Fruit fly (Drosophila melanogaster): ENCODE data around the gene Ptpmeg.

The Ptpmeg gene

DNA sequence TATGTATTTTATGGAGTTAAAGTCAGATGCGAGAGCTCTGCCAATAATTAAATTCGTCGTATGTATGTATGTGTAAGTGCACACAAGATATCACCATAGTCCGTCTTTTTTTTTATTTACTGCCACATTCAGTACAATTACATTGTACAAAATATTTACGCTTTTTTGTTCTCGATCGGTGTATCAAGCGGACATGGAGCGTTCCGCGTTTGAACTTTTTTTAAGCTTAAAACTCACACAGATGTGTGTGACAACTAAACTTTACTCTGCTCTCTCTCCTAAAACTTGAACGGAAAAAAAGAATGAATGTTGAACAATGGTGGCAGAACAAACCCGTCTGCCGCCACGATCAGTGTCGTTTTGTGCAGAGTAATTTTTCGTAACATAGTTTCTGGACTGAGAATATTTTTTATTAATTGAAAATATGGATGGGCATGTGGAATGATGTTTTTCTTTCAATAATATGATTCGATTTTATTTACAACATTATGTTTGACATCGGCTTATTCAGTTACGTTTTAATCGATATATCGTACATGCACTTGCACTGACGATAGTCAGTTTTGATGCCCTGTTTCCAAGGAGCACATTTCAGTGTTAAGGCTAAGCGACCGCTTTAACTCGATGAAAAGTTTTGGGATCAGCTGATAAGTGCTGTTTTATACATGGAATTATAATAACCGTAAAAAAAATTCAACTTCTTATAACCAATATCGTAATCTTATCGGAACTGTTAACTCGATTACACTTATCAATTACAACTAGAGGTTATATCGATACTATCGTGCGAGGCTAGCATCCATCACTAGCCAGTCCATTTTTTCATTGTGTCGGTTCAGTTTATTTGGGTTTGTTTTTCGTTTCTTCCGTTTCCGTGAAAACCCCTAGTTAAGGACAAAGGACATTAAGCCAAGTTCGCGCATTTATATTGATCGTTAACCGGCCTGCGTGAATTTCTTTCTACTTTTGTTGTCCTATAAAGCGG, 19.1 kb downstream of the Ptpmeg start, which contains the start of gene mth (continued):
- TF ChIP-seq Ssrp (tag; optimal IDR thresholded peaks at IDR 0.05) (peak; percentile 3), sd (tag; optimal IDR thresholded peaks at IDR 0.05) (no peak), bcd (GFP tag; optimal IDR thresholded peaks at IDR 0.05) (peak; percentile 40), CkIIα-i1 (GFP tag; IDR thresholded peaks at IDR 0.05) (no peak), CG9609 (GFP tag; optimal IDR thresholded peaks at IDR 0.05) (peak; percentile 60), ac (GFP tag; optimal IDR thresholded peaks at IDR 0.05) (no peak), toy (GFP tag; IDR thresholded peaks at IDR 0.05) (no peak), Gsc (GFP tag; IDR thresholded peaks at IDR 0.05) (no peak), MESR4 (GFP tag; optimal IDR thresholded peaks at IDR 0.05) (peak; percentile 64), sob (GFP tag; IDR thresholded peaks at IDR 0.05) (peak; percentile 59; the same call in 1 of the 2 replicates), HmgZ (tag; optimal IDR thresholded peaks at IDR 0.05) (peak; percentile 30), Bgb (GFP tag; IDR thresholded peaks at IDR 0.05; ENCODE audit: partially characterized antibody) (peak; percentile 94), sr (GFP tag; IDR thresholded peaks at IDR 0.05) (no peak), salm (tag; optimal IDR thresholded peaks at IDR 0.05) (no peak), CG6813 (GFP tag; optimal IDR thresholded peaks at IDR 0.05) (no peak), NC2β (GFP tag; optimal IDR thresholded peaks at IDR 0.05) (no peak), CG6254 (GFP tag; optimal IDR thresholded peaks at IDR 0.05) (no peak), tup (GFP tag; optimal IDR thresholded peaks at IDR 0.05) (no peak), Mes4 (GFP tag; optimal IDR thresholded peaks at IDR 0.05) (peak; percentile 39), CG11085 (GFP tag; IDR thresholded peaks at IDR 0.05) (no peak), h (optimal IDR thresholded peaks at IDR 0.05) (no peak), odd (GFP tag; optimal IDR thresholded peaks at IDR 0.05) (no peak), CG17385 (GFP tag; optimal IDR thresholded peaks at IDR 0.05) (no peak), C15 (GFP tag; IDR thresholded peaks at IDR 0.05) (no peak), Dref (GFP tag; IDR thresholded peaks at IDR 0.05) (peak; percentile 79), cwo (GFP tag; optimal IDR thresholded peaks at IDR 0.05) (no peak), CG4854 (GFP tag; optimal IDR thresholded peaks at IDR 0.05) (peak; percentile 48), p53 (GFP tag; optimal IDR thresholded peaks at IDR 0.05) (peak; percentile 18), ham (GFP tag; IDR thresholded peaks at IDR 0.05) (no peak), Ptx1 (GFP tag; IDR thresholded peaks at IDR 0.05) (peak; percentile 49), CG2202 (tag; optimal IDR thresholded peaks at IDR 0.05) (no peak), dpn (GFP tag; optimal IDR thresholded peaks at IDR 0.05) (peak; percentile 53 to 60), vvl (GFP tag; IDR thresholded peaks at IDR 0.05) (peak; percentile 51), fu2 (GFP tag; optimal IDR thresholded peaks at IDR 0.05) (peak; percentile 54), Hand (GFP tag; optimal IDR thresholded peaks at IDR 0.05) (no peak), CG12769 (tag; optimal IDR thresholded peaks at IDR 0.05) (peak; percentile 49), ci (GFP tag; IDR thresholded peaks at IDR 0.05) (0 out of 3 replicates have a peak, but pooled peaks have one; percentile 45), dmrt99B (tag; optimal IDR thresholded peaks at IDR 0.05) (peak; percentile 39), CG17328 (GFP tag; IDR thresholded peaks at IDR 0.05) (no peak), pita (GFP tag; optimal IDR thresholded peaks at IDR 0.05) (no peak), amos (GFP tag; IDR thresholded peaks at IDR 0.05; ENCODE audit: partially characterized antibody) (peak; percentile 96), CG3847 (GFP tag; IDR thresholded peaks at IDR 0.05) (peak; percentile 49), CG1233 (GFP tag; optimal IDR thresholded peaks at IDR 0.05) (no peak), ash1 (GFP tag; optimal IDR thresholded peaks at IDR 0.05) (no peak), CG12219 (GFP tag; optimal IDR thresholded peaks at IDR 0.05) (no peak), CG14965 (GFP tag; optimal IDR thresholded peaks at IDR 0.05; ENCODE audit: borderline replicate concordance) (no peak), onecut (GFP tag; IDR thresholded peaks at IDR 0.05) (no peak), sqz (GFP tag; optimal IDR thresholded peaks at IDR 0.05) (peak; percentile 18), CG30403 (GFP tag; optimal IDR thresholded peaks at IDR 0.05) (peak; percentile 54)

Data from whole organism, embryonic.